Worm (Caenorhabditis elegans): ENCODE data around the gene M02E1.4.

Gene M02E1.4

DNA sequence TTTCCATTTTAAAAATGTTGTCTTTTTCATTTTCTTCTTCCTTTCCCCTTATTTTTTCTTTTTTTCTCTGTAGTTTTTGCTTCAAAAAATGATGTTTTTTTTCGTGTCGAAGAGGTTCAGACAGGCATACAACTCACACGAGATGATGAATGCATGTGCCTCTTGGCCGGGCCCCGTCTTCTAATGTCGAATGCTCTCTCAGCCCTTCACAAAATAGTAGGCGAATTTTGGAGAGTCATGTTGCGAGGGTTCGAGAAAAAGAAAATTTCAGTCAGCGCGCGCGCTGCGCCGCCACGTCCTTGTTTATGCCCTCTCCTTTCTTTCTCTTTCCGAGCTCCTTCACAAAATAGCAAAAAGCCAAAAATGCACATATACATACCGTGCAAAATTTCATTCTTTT, 10.9 kb downstream of the M02E1.4 start (continued):
- no peak for TF ChIP-seq tra-1 (GFP tag; IDR thresholded peaks at IDR 0.05)
- TF ChIP-seq zfp-2 (tag; optimal IDR thresholded peaks at IDR 0.05): no peak
- no peak for TF ChIP-seq lir-3 (tag; optimal IDR thresholded peaks at IDR 0.05)
- no peak for TF ChIP-seq lin-13 (GFP tag; optimal IDR thresholded peaks at IDR 0.05)
- TF ChIP-seq mxl-2 (GFP tag; conservative IDR thresholded peaks at IDR 0.05): no peak
- no peak for TF ChIP-seq mdt-29 (GFP tag; IDR thresholded peaks at IDR 0.05)
- TF ChIP-seq aly-2 (tag; optimal IDR thresholded peaks at IDR 0.05): no peak
- no peak for TF ChIP-seq dmd-8 (GFP tag; IDR thresholded peaks at IDR 0.05)
- TF ChIP-seq ztf-11 (tag; optimal IDR thresholded peaks at IDR 0.05): no peak
- peak in 1 of 2 experiments; percentile 17 for TF ChIP-seq daf-16 (GFP tag; optimal IDR thresholded peaks at IDR 0.05)
- TF ChIP-seq daf-16 (tag; optimal IDR thresholded peaks at IDR 0.05): peak; percentile 62
- TF ChIP-seq snpc-1.2 (GFP tag; IDR thresholded peaks at IDR 0.05): no peak
- TF ChIP-seq Y5F2A.4 (GFP tag; optimal IDR thresholded peaks at IDR 0.05): no peak
- TF ChIP-seq zip-2 (tag; optimal IDR thresholded peaks at IDR 0.05): no peak
- TF ChIP-seq Y105C5A.15 (GFP tag; IDR thresholded peaks at IDR 0.05): no peak
- TF ChIP-seq ZK546.5 (tag; optimal IDR thresholded peaks at IDR 0.05): no peak

- TF ChIP-seq ceh-20 (GFP tag; IDR thresholded peaks at IDR 0.05) (no peak), egl-43 (GFP tag; IDR thresholded peaks at IDR 0.05) (no peak), rbr-2 (tag; optimal IDR thresholded peaks at IDR 0.05) (no peak), fos-1 (tag; optimal IDR thresholded peaks at IDR 0.05) (no peak), Y75B8A.6 (GFP tag; IDR thresholded peaks at IDR 0.05) (no peak), ceh-62 (tag; optimal IDR thresholded peaks at IDR 0.05) (no peak), tra-1 (GFP tag; IDR thresholded peaks at IDR 0.05) (no peak), hif-1 (tag; optimal IDR thresholded peaks at IDR 0.05) (peak in 1 of 2 experiments; percentile 98), F10B5.3 (tag; optimal IDR thresholded peaks at IDR 0.05) (no peak), mes-2 (tag; optimal IDR thresholded peaks at IDR 0.05; ENCODE audit: poor library complexity, severe bottlenecking) (peak; percentile 46), nhr-237 (tag; optimal IDR thresholded peaks at IDR 0.05) (no peak), ceh-44 (GFP tag; IDR thresholded peaks at IDR 0.05) (no peak), unc-62 (GFP tag; optimal IDR thresholded peaks at IDR 0.05 in 1 of 2) (no peak), unc-62 (tag; optimal IDR thresholded peaks at IDR 0.05) (no peak), spr-3 (GFP tag; optimal IDR thresholded peaks at IDR 0.05) (no peak), dmd-6 (GFP tag; IDR thresholded peaks at IDR 0.05) (0 out of 2 replicates have a peak, but pooled peaks have one; percentile 17), ZK546.5 (tag; optimal IDR thresholded peaks at IDR 0.05) (no peak), R02D3.7 (tag; optimal IDR thresholded peaks at IDR 0.05) (no peak), dve-1 (tag; optimal IDR thresholded peaks at IDR 0.05; ENCODE audit: insufficient read depth) (no peak), hlh-11 (tag; optimal IDR thresholded peaks at IDR 0.05) (peak; percentile 36), T26A8.4 (GFP tag; IDR thresholded peaks at IDR 0.05) (no peak), spr-1 (tag; optimal IDR thresholded peaks at IDR 0.05) (no peak), ceh-28 (tag; optimal IDR thresholded peaks at IDR 0.05) (peak; percentile 64), nhr-25 (tag; optimal IDR thresholded peaks at IDR 0.05; ENCODE audit: borderline replicate concordance, insufficient read depth) (no peak), T20F7.1 (GFP tag; optimal IDR thresholded peaks at IDR 0.05) (peak; percentile 58), nhr-111 (GFP tag; optimal IDR thresholded peaks at IDR 0.05) (no peak), unc-130 (GFP tag; optimal IDR thresholded peaks at IDR 0.05) (no peak), mxl-2 (GFP tag; conservative IDR thresholded peaks at IDR 0.05) (no peak), F37D6.2 (tag; optimal IDR thresholded peaks at IDR 0.05) (no peak), F44E2.7 (GFP tag; IDR thresholded peaks at IDR 0.05) (no peak), nhr-48 (tag; optimal IDR thresholded peaks at IDR 0.05) (no peak), aha-1 (tag) (no peak), daf-16 (GFP tag; optimal IDR thresholded peaks at IDR 0.05) (no peak), daf-16 (tag; optimal IDR thresholded peaks at IDR 0.05) (peak; percentile 19), ceh-32 (tag; optimal IDR thresholded peaks at IDR 0.05; ENCODE audit: poor library complexity) (no peak), hmg-1.1 (GFP tag; IDR thresholded peaks at IDR 0.05) (peak; percentile 36; the same call in 1 of the 2 replicates), nhr-10 (tag; optimal IDR thresholded peaks at IDR 0.05) (no peak), mep-1 (tag; optimal IDR thresholded peaks at IDR 0.05) (peak; percentile 44), snpc-1.2 (GFP tag; IDR thresholded peaks at IDR 0.05) (no peak), zip-11 (GFP tag; IDR thresholded peaks at IDR 0.05) (no peak)
Observed at ce11 chrX:325597-326161, 12.6 kb downstream of the M02E1.4 start, which contains the start of gene M02E1.1. TSS of gene M02E1.1 (plus strand) at chrX:326111.

Data from whole organism, L4 larva.